Fruit fly (Drosophila melanogaster) whole organism, pupa: Measurements from ENCODE around the gene cbt.

Experiments used
- CG10348 ChIP-seq: fragments of 200-800 bp; sonication (Bioruptor generic); IDR thresholded peaks from 2 replicates; pipeline ENCODE4 v1.3.6; 2022; ENCODE audit warnings: missing biosample characterization, missing genetic modification characterization
- CG12605 ChIP-seq: fragments of 200-800 bp; sonication (Bioruptor generic); IDR thresholded peaks from 2 replicates; pipeline ENCODE4 v1.3.6; 2022; ENCODE audit warnings: missing biosample characterization, missing genetic modification characterization
- CG13204 ChIP-seq: fragments of 200-800 bp; sonication (Bioruptor generic); optimal IDR thresholded peaks from 2 replicates; lab custom pipeline; 2018; ENCODE audit warnings: missing biosample characterization, mild to moderate bottlenecking, missing genetic modification characterization, moderate library complexity
- CG14655 ChIP-seq: fragments of 200-800 bp; sonication (Bioruptor generic); optimal IDR thresholded peaks from 3 replicates; lab custom pipeline; 2017; ENCODE audit warnings: mild to moderate bottlenecking, missing biosample characterization, missing genetic modification reagents, missing genetic modification characterization
- CG15710 ChIP-seq: fragments of 200-800 bp; sonication (Bioruptor generic); optimal IDR thresholded peaks from 2 replicates; lab custom pipeline; 2018; ENCODE audit warnings: missing biosample characterization, mild to moderate bottlenecking, missing genetic modification characterization, moderate library complexity
- CG17806 ChIP-seq: fragments of 200-800 bp; sonication (Bioruptor generic); optimal IDR thresholded peaks from 2 replicates; lab custom pipeline; 2018; ENCODE audit warnings: missing biosample characterization, mild to moderate bottlenecking, missing genetic modification characterization, moderate library complexity
- CG32121 ChIP-seq: fragments of 200-800 bp; sonication (Bioruptor generic); IDR thresholded peaks from 2 replicates; pipeline ENCODE4 v1.3.6; 2022; ENCODE audit warnings: missing biosample characterization, missing genetic modification characterization
- CG34367 ChIP-seq: fragments of 200-800 bp; sonication (Bioruptor generic); optimal IDR thresholded peaks from 2 replicates; lab custom pipeline; 2018; ENCODE audit warnings: missing biosample characterization, mild to moderate bottlenecking, missing genetic modification characterization
- CG4496 ChIP-seq: fragments of 200-800 bp; sonication (Bioruptor generic); IDR thresholded peaks from 3 replicates; pipeline ENCODE4 v1.3.6; 2022; ENCODE audit warnings: missing biosample characterization, missing genetic modification characterization
- CG8159 ChIP-seq: fragments of 200-800 bp; sonication (Bioruptor generic); optimal IDR thresholded peaks from 3 replicates; lab custom pipeline; 2018; ENCODE audit warnings: missing biosample characterization, mild to moderate bottlenecking, missing genetic modification characterization, moderate library complexity
- CG8301 ChIP-seq: fragments of 200-800 bp; sonication (Bioruptor generic); optimal IDR thresholded peaks from 2 replicates; lab custom pipeline; 2018; ENCODE audit warnings: missing biosample characterization, mild to moderate bottlenecking, missing genetic modification characterization
- CG9948 ChIP-seq: fragments of 200-800 bp; sonication (Bioruptor generic); optimal IDR thresholded peaks from 2 replicates; lab custom pipeline; 2018; ENCODE audit warnings: missing biosample characterization, mild to moderate bottlenecking, missing genetic modification characterization, moderate library complexity
- D1 ChIP-seq: fragments of 200-800 bp; sonication (Bioruptor generic); optimal IDR thresholded peaks from 2 replicates; lab custom pipeline; 2018; ENCODE audit warnings: missing biosample characterization, mild to moderate bottlenecking, missing genetic modification characterization, moderate library complexity
- EcR ChIP-seq: fragments of 200-800 bp; sonication (Bioruptor generic); optimal IDR thresholded peaks from 3 replicates; lab custom pipeline; 2019; ENCODE audit warnings: missing biosample characterization, missing genetic modification characterization, mild to moderate bottlenecking, moderate library complexity, missing genetic modification reagents
- Ets98B ChIP-seq: fragments of 200-800 bp; sonication (Bioruptor generic); IDR thresholded peaks from 2 replicates; pipeline ENCODE4 v1.3.6; 2022; ENCODE audit warnings: missing biosample characterization, missing genetic modification characterization
- Pif1A ChIP-seq: fragments of 200-800 bp; sonication (Bioruptor generic); optimal IDR thresholded peaks from 3 replicates; lab custom pipeline; 2016; ENCODE audit warnings: missing biosample characterization, missing genetic modification characterization
- Pif1B ChIP-seq: fragments of 200-800 bp; sonication (Bioruptor generic); optimal IDR thresholded peaks from 3 replicates; lab custom pipeline; 2016; ENCODE audit warnings: missing biosample characterization, missing genetic modification characterization
- Snoo ChIP-seq: fragments of 200-800 bp; sonication (Bioruptor generic); optimal IDR thresholded peaks from 3 replicates; lab custom pipeline; 2017; ENCODE audit warnings: missing biosample characterization, mild to moderate bottlenecking, missing genetic modification characterization, inconsistent platforms
- fd96Ca ChIP-seq: fragments of 200-800 bp; sonication (Bioruptor generic); IDR thresholded peaks from 3 replicates; pipeline ENCODE4 v1.3.6; 2022; ENCODE audit warnings: missing biosample characterization, missing genetic modification characterization
- gl ChIP-seq: fragments of 200-800 bp; sonication (Bioruptor generic); optimal IDR thresholded peaks from 2 replicates; lab custom pipeline; 2018; ENCODE audit warnings: missing biosample characterization, mild to moderate bottlenecking, missing genetic modification characterization
- rn ChIP-seq: fragments of 200-800 bp; sonication (Bioruptor generic); IDR thresholded peaks from 2 replicates; pipeline ENCODE4 v1.3.6; 2022; ENCODE audit warnings: missing biosample characterization, missing genetic modification characterization

The cbt gene

dm6 chr2L:516032-516993, 36.8 kb upstream of the cbt start:
- TF ChIP-seq Pif1A (GFP tag; lab: Kevin White, UChicago) (peak; percentile 49), Ets98B (peak; percentile 67), fd96Ca (peak; percentile 72), CG9948 (tag; lab: Kevin White, UChicago) (peak; percentile 82), Pif1B (peak; percentile 24), gl (peak; percentile 67), CG12605 (GFP tag; lab: Robert Waterston, UW) (no peak), CG8301 (tag; lab: Kevin White, UChicago) (peak; percentile 67), CG13204 (no peak), EcR (no peak), CG14655 (GFP tag; lab: Kevin White, UChicago) (peak; percentile 73), CG8159 (peak; percentile 87), CG4496 (GFP tag; lab: Robert Waterston, UW) (peak; percentile 83), CG32121 (GFP tag; lab: Robert Waterston, UW) (peak; percentile 64; the same call in 1 of the 2 replicates), CG17806 (tag; lab: Kevin White, UChicago) (peak; percentile 80), D1 (tag; lab: Kevin White, UChicago) (no peak), CG10348 (GFP tag; lab: Robert Waterston, UW) (no peak), CG34367 (tag; lab: Kevin White, UChicago) (peak; percentile 62), CG15710 (peak; percentile 74), rn (GFP tag; lab: Robert Waterston, UW) (no peak), Snoo (peak; percentile 72)

- TF ChIP-seq Snoo (no peak), CG32121 (GFP tag; lab: Robert Waterston, UW) (no peak), CG9948 (tag; lab: Kevin White, UChicago) (no peak), Pif1B (no peak), CG17806 (tag; lab: Kevin White, UChicago) (no peak), CG10348 (GFP tag; lab: Robert Waterston, UW) (no peak), CG14655 (GFP tag; lab: Kevin White, UChicago) (no peak), gl (no peak), CG4496 (GFP tag; lab: Robert Waterston, UW) (no peak), CG34367 (tag; lab: Kevin White, UChicago) (no peak), rn (GFP tag; lab: Robert Waterston, UW) (no peak), CG13204 (no peak), CG12605 (GFP tag; lab: Robert Waterston, UW) (no peak), D1 (tag; lab: Kevin White, UChicago) (no peak), Pif1A (GFP tag; lab: Kevin White, UChicago) (no peak), Ets98B (no peak), EcR (no peak), fd96Ca (no peak), CG8301 (tag; lab: Kevin White, UChicago) (no peak)
Observed at dm6 chr2L:514124-514818, 34.8 kb upstream of the cbt start.

- no peak for TF ChIP-seq Pif1A (GFP tag; lab: Kevin White, UChicago)
- no peak for TF ChIP-seq Pif1B
- no peak for TF ChIP-seq CG32121 (GFP tag; lab: Robert Waterston, UW)
- TF ChIP-seq CG12605 (GFP tag; lab: Robert Waterston, UW): no peak
- no peak for TF ChIP-seq CG9948 (tag; lab: Kevin White, UChicago)
- TF ChIP-seq CG17806 (tag; lab: Kevin White, UChicago): no peak
- no peak for TF ChIP-seq Ets98B
- no peak for TF ChIP-seq fd96Ca
- no peak for TF ChIP-seq D1 (tag; lab: Kevin White, UChicago)
- no peak for TF ChIP-seq CG14655 (GFP tag; lab: Kevin White, UChicago)
- no peak for TF ChIP-seq CG4496 (GFP tag; lab: Robert Waterston, UW)
- no peak for TF ChIP-seq EcR
- no peak for TF ChIP-seq gl
- TF ChIP-seq rn (GFP tag; lab: Robert Waterston, UW): no peak
- no peak for TF ChIP-seq CG13204
Observed at dm6 chr2L:513035-513434, 33.5 kb upstream of the cbt start.

dm6 chr2L:512028-512427, 32.5 kb upstream of the cbt start:
- no peak for TF ChIP-seq fd96Ca
- peak; percentile 59 for TF ChIP-seq Pif1A (GFP tag; lab: Kevin White, UChicago)
- TF ChIP-seq CG8301 (tag; lab: Kevin White, UChicago): no peak
- no peak for TF ChIP-seq D1 (tag; lab: Kevin White, UChicago)
- TF ChIP-seq CG17806 (tag; lab: Kevin White, UChicago): peak; percentile 43
- TF ChIP-seq CG14655 (GFP tag; lab: Kevin White, UChicago): no peak
- peak; percentile 41 for TF ChIP-seq CG9948 (tag; lab: Kevin White, UChicago)
- 0 out of 2 replicates have a peak, but pooled peaks have one; percentile 20 for TF ChIP-seq rn (GFP tag; lab: Robert Waterston, UW)
- no peak for TF ChIP-seq CG32121 (GFP tag; lab: Robert Waterston, UW)
- TF ChIP-seq gl: no peak
- peak; percentile 31 for TF ChIP-seq CG34367 (tag; lab: Kevin White, UChicago)
- peak; percentile 63 for TF ChIP-seq CG8159
- peak; percentile 77 for TF ChIP-seq Snoo
- TF ChIP-seq CG10348 (GFP tag; lab: Robert Waterston, UW): no peak
- no peak for TF ChIP-seq CG4496 (GFP tag; lab: Robert Waterston, UW)
- TF ChIP-seq CG15710: peak; percentile 58
- TF ChIP-seq Ets98B: no peak
- TF ChIP-seq Pif1B: peak; percentile 68
- no peak for TF ChIP-seq CG12605 (GFP tag; lab: Robert Waterston, UW)
- no peak for TF ChIP-seq CG13204
- no peak for TF ChIP-seq EcR
